Fruit fly (Drosophila melanogaster): Measurements from ENCODE around the gene mfr.

DNA sequence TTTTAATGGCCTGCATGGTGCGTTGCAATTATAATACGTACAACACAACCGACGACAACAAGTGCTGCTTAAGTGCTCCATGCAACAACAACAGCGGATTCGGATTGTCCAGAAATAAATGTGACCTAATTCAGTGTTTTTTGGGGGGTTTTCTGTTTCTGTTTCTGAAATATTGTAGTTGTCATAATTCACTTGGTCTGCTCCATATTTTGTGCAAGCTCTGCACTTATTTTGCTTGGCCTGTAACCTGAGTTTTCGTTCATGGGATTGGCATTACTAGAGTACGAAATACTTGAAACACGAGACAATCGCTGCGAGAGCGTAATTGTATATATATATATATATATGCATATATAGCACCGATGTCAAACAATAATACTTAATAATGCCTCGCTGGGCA lies 43.1 kb downstream of the mfr start:
- TF ChIP-seq bab1 (GFP tag; optimal IDR thresholded peaks at IDR 0.05) (no peak), tj (GFP tag; optimal IDR thresholded peaks at IDR 0.05) (peak; percentile 99), pad (GFP tag; optimal IDR thresholded peaks at IDR 0.05) (no peak), ovo (GFP tag; optimal IDR thresholded peaks at IDR 0.05) (no peak), kay (GFP tag; ENCODE audit: borderline replicate concordance) (no peak), CG33017 (tag; optimal IDR thresholded peaks at IDR 0.05) (no peak), Crg-1 (GFP tag; optimal IDR thresholded peaks at IDR 0.05) (no peak), CG14711 (tag; optimal IDR thresholded peaks at IDR 0.05) (no peak), cic (GFP tag; optimal IDR thresholded peaks at IDR 0.05) (no peak), Hr96 (GFP tag; optimal IDR thresholded peaks at IDR 0.05) (no peak), CG11617 (GFP tag; optimal IDR thresholded peaks at IDR 0.05) (no peak), CG1620 (GFP tag; optimal IDR thresholded peaks at IDR 0.05) (no peak), Clk (GFP tag; optimal IDR thresholded peaks at IDR 0.05) (no peak)
